Worm (Caenorhabditis elegans) whole organism, L4/young adult: Measurements from ENCODE around the gene arl-3.

ENCODE experiments used
- dao-5 ChIP-seq: sonication (generic microtip); optimal IDR thresholded peaks from 2 replicates; lab custom pipeline; 2016; ENCODE audit warnings: missing genotype, missing genetic modification characterization, moderate library complexity, missing compliant biosample characterization
- him-1 ChIP-seq: sonication (generic microtip); optimal IDR thresholded peaks from 2 replicates; lab custom pipeline; 2016; ENCODE audit warnings: missing genotype, missing genetic modification reagents, missing genetic modification characterization, missing compliant biosample characterization

DNA sequence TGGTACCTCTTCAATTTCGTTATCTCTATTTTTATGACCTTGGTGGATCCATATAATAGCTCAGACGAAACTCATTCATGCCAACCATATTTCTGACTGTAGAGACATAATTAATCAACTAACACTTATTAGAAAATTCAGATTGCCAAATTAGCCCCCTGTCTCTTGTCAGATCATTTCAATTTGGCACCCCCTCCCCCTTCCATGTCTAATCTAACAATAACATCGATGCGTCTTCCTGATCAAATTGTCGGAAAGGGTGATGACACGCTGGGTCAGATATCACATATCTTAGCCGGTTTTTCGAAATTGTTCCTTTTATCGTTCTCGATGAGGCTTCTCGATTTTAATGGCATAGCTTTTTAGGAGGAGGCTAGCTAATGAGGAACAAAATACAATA, 5.0 kb downstream of the arl-3 start:
- TF ChIP-seq dao-5 (tag; lab: Kevin White, UChicago): no peak
- TF ChIP-seq him-1 (tag; lab: Kevin White, UChicago): no peak
